Fruit fly (Drosophila melanogaster) whole organism, prepupa: ENCODE measurements around the gene CG1273.

Experiments
- CG10631 ChIP-seq: fragments of 200-800 bp; sonication (Bioruptor generic); optimal IDR thresholded peaks from 2 replicates; lab custom pipeline; 2016; ENCODE audit warnings: missing biosample characterization, missing genetic modification characterization
- CG15336 ChIP-seq: fragments of 200-800 bp; sonication (Bioruptor generic); IDR thresholded peaks from 2 replicates; pipeline ENCODE4 v1.3.6; 2022; ENCODE audit warnings: missing biosample characterization, missing genetic modification characterization
- CG1621 ChIP-seq: fragments of 200-800 bp; sonication (Bioruptor generic); optimal IDR thresholded peaks from 3 replicates; lab custom pipeline; 2018; ENCODE audit warnings: missing biosample characterization, mild to moderate bottlenecking, missing genetic modification characterization
- CG31627 ChIP-seq: fragments of 200-800 bp; sonication (Bioruptor generic); optimal IDR thresholded peaks from 3 replicates; lab custom pipeline; 2016; ENCODE audit warnings: missing biosample characterization, missing genetic modification characterization
- CG32006 ChIP-seq: fragments of 200-800 bp; sonication (Bioruptor generic); optimal IDR thresholded peaks from 3 replicates; lab custom pipeline; 2017; ENCODE audit warnings: missing biosample characterization, mild to moderate bottlenecking, missing genetic modification characterization
- CG34406 ChIP-seq: fragments of 200-800 bp; sonication (Bioruptor generic); optimal IDR thresholded peaks from 3 replicates; lab custom pipeline; 2016; ENCODE audit warnings: missing biosample characterization, missing genetic modification characterization
- CG6276 ChIP-seq: fragments of 200-800 bp; sonication (Bioruptor generic); optimal IDR thresholded peaks from 2 replicates; lab custom pipeline; 2017; ENCODE audit warnings: missing biosample characterization, mild to moderate bottlenecking, missing genetic modification characterization
- CG6792 ChIP-seq: fragments of 200-800 bp; sonication (Bioruptor generic); optimal IDR thresholded peaks from 3 replicates; lab custom pipeline; 2016; ENCODE audit warnings: missing biosample characterization, missing genetic modification characterization
- CG6808 ChIP-seq: fragments of 200-800 bp; sonication (Bioruptor generic); optimal IDR thresholded peaks from 3 replicates; lab custom pipeline; 2017; ENCODE audit warnings: missing biosample characterization, missing genetic modification characterization, mild to moderate bottlenecking, moderate library complexity, missing genetic modification reagents
- CG8119 ChIP-seq: fragments of 200-800 bp; sonication (Bioruptor generic); IDR thresholded peaks from 3 replicates; pipeline ENCODE4 v1.3.6; 2022; ENCODE audit warnings: missing biosample characterization, missing genetic modification characterization
- CG8632 ChIP-seq: fragments of 200-800 bp; sonication (Bioruptor generic); optimal IDR thresholded peaks from 3 replicates; lab custom pipeline; 2016; ENCODE audit warnings: missing biosample characterization, missing genetic modification characterization
- Eip78C ChIP-seq: fragments of 200-800 bp; sonication (Bioruptor generic); peaks from one replicate; lab custom pipeline; 2016; ENCODE audit warnings: missing biosample characterization, missing genetic modification characterization
- Ets21C ChIP-seq: fragments of 200-800 bp; sonication (Bioruptor generic); optimal IDR thresholded peaks from 3 replicates; lab custom pipeline; 2016; ENCODE audit warnings: missing biosample characterization, missing genetic modification characterization
- Ets96B ChIP-seq: fragments of 200-800 bp; optimal IDR thresholded peaks from 2 replicates; lab custom pipeline; 2019; ENCODE audit warnings: missing biosample characterization, mild to moderate bottlenecking, missing genetic modification characterization, moderate library complexity
- Gug ChIP-seq: fragments of 200-800 bp; sonication (Bioruptor generic); IDR thresholded peaks from 2 replicates; pipeline ENCODE4 v1.3.6; 2022; ENCODE audit warnings: missing biosample characterization, missing genetic modification characterization
- Hr4 ChIP-seq: fragments of 200-800 bp; sonication (Bioruptor generic); optimal IDR thresholded peaks from 3 replicates; lab custom pipeline; 2016; ENCODE audit warnings: missing biosample characterization, missing genetic modification characterization
- Lpt ChIP-seq: fragments of 200-800 bp; sonication (Bioruptor generic); optimal IDR thresholded peaks from 3 replicates; lab custom pipeline; 2016; ENCODE audit warnings: missing biosample characterization, missing genetic modification characterization
- OdsH ChIP-seq: fragments of 200-800 bp; sonication (Bioruptor generic); optimal IDR thresholded peaks from 3 replicates; lab custom pipeline; 2016; ENCODE audit warnings: missing biosample characterization, missing genetic modification characterization
- Smox ChIP-seq: fragments of 200-800 bp; sonication (Bioruptor generic); optimal IDR thresholded peaks from 3 replicates; lab custom pipeline; 2016; ENCODE audit warnings: missing biosample characterization, missing genetic modification characterization
- Sox14 ChIP-seq: fragments of 200-800 bp; sonication (Bioruptor generic); optimal IDR thresholded peaks from 3 replicates; lab custom pipeline; 2016; ENCODE audit warnings: missing biosample characterization, missing genetic modification characterization
- Sox15 ChIP-seq: fragments of 200-800 bp; sonication (Bioruptor generic); optimal IDR thresholded peaks from 3 replicates; lab custom pipeline; 2016; ENCODE audit warnings: missing biosample characterization, missing genetic modification characterization
- acj6 ChIP-seq: fragments of 200-800 bp; sonication (Bioruptor generic); optimal IDR thresholded peaks from 3 replicates; lab custom pipeline; 2016; ENCODE audit warnings: missing biosample characterization, missing genetic modification characterization
- cyc ChIP-seq: fragments of 200-800 bp; sonication (Bioruptor generic); optimal IDR thresholded peaks from 3 replicates; lab custom pipeline; 2016; ENCODE audit warnings: missing biosample characterization, missing genetic modification characterization
- dac ChIP-seq: fragments of 200-800 bp; sonication (Bioruptor generic); optimal IDR thresholded peaks from 2 replicates; lab custom pipeline; 2017; ENCODE audit warnings: missing biosample characterization, mild to moderate bottlenecking, missing genetic modification characterization
- dsx ChIP-seq: fragments of 200-800 bp; optimal IDR thresholded peaks from 3 replicates; lab custom pipeline; 2019; ENCODE audit warnings: missing biosample characterization, mild to moderate bottlenecking, missing genetic modification characterization, moderate library complexity; ENCODE audit not compliant: poor library complexity, severe bottlenecking
- eg ChIP-seq: fragments of 200-800 bp; sonication (Bioruptor generic); IDR thresholded peaks from 3 replicates; pipeline ENCODE4 v1.3.6; 2022; ENCODE audit warnings: missing biosample characterization, missing genetic modification characterization
- esn ChIP-seq: fragments of 200-800 bp; sonication (Bioruptor generic); optimal IDR thresholded peaks from 2 replicates; lab custom pipeline; 2016; ENCODE audit warnings: missing biosample characterization, mild to moderate bottlenecking, missing genetic modification characterization, moderate library complexity
- fkh ChIP-seq: fragments of 200-800 bp; sonication (Bioruptor generic); optimal IDR thresholded peaks from 3 replicates; lab custom pipeline; 2017; ENCODE audit warnings: missing biosample characterization, mild to moderate bottlenecking, missing genetic modification characterization, moderate library complexity
- lz ChIP-seq: fragments of 200-800 bp; sonication (Bioruptor generic); optimal IDR thresholded peaks from 3 replicates; lab custom pipeline; 2016; ENCODE audit warnings: missing biosample characterization, missing genetic modification characterization
- pdm3 ChIP-seq: fragments of 200-800 bp; sonication (Bioruptor generic); optimal IDR thresholded peaks from 3 replicates; lab custom pipeline; 2016; ENCODE audit warnings: missing biosample characterization, missing genetic modification characterization
- topi ChIP-seq: fragments of 200-800 bp; sonication (Bioruptor generic); optimal IDR thresholded peaks from 3 replicates; lab custom pipeline; 2016; ENCODE audit warnings: missing biosample characterization, missing genetic modification characterization

Gene CG1273

DNA sequence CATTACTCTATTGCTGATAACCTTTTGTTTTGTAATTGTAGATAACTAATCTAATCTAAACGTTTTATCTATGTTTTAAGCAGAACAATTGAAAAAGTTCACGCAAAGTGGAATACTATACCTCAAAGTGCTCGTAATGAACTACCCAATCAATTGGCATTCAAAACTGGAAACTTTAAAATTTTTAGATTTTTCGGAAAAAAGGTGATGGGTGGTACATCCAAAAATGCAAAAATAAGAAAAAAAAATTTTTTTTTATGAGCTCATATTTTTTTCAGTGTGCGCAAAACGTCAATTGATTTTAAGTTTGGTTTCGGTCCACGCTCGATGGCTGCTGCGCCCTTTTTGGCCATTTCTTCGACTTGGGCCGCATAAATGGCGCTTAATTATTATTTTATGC is 47.1 kb downstream of the CG1273 start:
- TF ChIP-seq Hr4 = peak; percentile 61
- TF ChIP-seq acj6 (GFP tag; lab: Kevin White, UChicago) = peak; percentile 31
- peak; percentile 46 for TF ChIP-seq CG15336 (GFP tag; lab: Robert Waterston, UW)
- TF ChIP-seq OdsH (GFP tag; lab: Kevin White, UChicago) = peak; percentile 35
- TF ChIP-seq Eip78C = peak; percentile 75
- TF ChIP-seq CG8632 (GFP tag; lab: Kevin White, UChicago) = no peak
- TF ChIP-seq CG32006 = peak; percentile 41
- no peak for TF ChIP-seq CG1621 (tag; lab: Kevin White, UChicago)

DNA sequence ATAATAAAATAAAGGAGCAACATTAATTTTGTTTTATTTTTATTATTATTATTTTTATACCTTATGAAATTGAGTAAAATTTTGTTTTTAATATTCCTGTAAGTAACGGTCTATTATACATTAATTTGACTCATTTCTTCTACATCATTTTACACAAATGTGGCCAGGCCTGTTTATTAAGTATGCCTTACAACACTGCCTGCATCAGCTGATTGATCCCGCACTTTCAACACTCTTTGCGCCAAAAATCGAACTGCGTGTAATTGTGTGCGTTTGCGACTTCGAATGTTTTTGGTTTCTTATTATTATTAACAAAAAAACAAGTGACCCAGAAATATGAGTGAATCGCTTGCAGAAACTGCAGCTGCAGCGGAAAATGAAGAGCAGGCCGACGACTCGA is 49.8 kb downstream of the CG1273 start, which contains the start of gene Claspin:
Claspin (plus strand) TSS at position 185 of the 400 bp plus-strand sequence.
- TF ChIP-seq CG31627 (GFP tag; lab: Kevin White, UChicago) (peak; percentile 53), Smox (GFP tag; lab: Kevin White, UChicago) (no peak), cyc (GFP tag; lab: Kevin White, UChicago) (peak; percentile 38), Sox14 (GFP tag; lab: Kevin White, UChicago) (no peak), fkh (no peak), lz (peak; percentile 33), CG6808 (GFP tag; lab: Kevin White, UChicago) (no peak), Sox15 (peak; percentile 8), esn (peak; percentile 53)

DNA sequence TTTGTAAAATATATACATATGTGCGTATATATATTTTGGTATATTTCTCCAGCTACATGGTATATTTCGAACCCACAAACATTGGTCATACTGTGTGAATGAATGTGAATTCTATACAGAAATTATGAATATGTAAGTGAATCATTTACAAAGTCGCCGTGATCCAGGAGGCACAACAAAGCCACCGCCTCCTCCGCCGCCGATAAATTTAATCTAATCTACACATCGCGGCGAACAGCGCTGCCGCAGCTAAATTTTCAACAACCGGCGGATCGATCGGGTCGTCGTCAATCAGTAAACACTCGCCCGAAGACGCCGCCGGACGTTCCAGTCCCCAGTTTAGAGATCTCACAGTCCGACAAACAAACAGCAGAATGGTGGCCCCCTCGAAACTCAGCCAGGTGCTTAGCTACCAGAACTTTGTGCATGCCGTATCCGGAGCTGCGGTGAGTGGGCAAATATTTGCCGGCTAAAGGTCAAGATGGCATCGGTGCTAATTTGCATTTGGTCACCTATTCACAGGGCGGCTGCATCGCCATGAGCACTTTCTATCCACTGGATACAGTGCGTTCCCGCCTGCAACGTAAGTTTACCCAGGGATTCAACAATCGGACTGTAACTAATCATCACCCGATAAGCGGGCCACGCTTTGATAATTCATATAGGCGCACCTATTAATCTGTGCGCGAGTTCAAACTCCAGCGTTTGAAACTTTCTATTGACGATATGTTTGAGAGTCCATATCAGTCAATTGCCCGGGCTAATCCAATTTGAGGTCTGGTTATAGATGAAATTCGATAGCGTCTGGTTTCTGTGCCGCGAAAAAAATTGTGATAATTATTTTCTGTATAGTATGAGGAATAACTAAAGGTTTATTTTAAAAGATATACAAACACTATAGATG is 55.4 kb downstream of the CG1273 start, which contains the start of gene PMP34:
PMP34 (plus strand) TSS at position 79 of the 904 bp plus-strand sequence.
- peak; percentile 60 for TF ChIP-seq fkh
- TF ChIP-seq Gug = no peak
- TF ChIP-seq dsx (GFP tag; lab: Kevin White, UChicago) = peak; percentile 71
- TF ChIP-seq CG15336 (GFP tag; lab: Robert Waterston, UW) = 0 out of 2 replicates have a peak, but pooled peaks have one; percentile 10
- TF ChIP-seq, all 60 proteins: peak for 3

DNA sequence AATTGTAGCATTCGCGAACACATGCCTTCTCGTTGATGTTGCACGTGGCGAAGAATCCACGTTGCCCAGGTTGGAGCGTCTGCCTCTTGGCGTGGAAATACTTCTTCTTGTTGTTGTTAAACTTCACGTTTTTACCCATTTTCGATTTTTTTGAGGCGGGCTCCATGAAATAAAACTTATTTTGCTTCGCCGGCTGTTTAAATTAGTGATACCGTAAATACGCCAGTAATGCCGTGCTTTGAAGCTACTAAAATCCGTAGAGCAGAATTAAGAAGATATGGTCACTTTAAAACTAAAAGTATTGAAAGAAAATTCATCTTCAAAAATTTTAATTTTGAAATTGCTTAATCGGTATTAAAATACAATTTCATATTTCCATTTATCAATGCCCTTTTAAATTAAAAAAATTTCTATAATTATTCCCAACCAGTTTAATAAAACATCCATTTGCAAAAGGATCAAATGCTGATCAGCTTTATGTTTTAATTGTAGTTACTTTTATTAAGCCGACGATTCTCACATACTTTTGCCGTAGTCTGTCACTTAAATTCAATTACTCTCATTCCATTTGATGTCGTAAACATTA is 58.6 kb downstream of the CG1273 start, which contains the start of gene CG15014:
CG15014 (minus strand) TSS at position 228 of the 586 bp plus-strand sequence.
- TF ChIP-seq Lpt (GFP tag; lab: Kevin White, UChicago) (no peak), eg (GFP tag; lab: Robert Waterston, UW) (no peak), dsx (GFP tag; lab: Kevin White, UChicago) (no peak), fkh (no peak), CG6792 (GFP tag; lab: Kevin White, UChicago) (no peak), Ets21C (no peak), CG34406 (GFP tag; lab: Kevin White, UChicago) (no peak), CG8119 (no peak), CG15336 (GFP tag; lab: Robert Waterston, UW) (no peak), pdm3 (GFP tag; lab: Kevin White, UChicago) (no peak), CG6276 (GFP tag; lab: Kevin White, UChicago) (no peak), Ets96B (tag; lab: Kevin White, UChicago) (no peak), topi (GFP tag; lab: Kevin White, UChicago) (no peak), CG10631 (GFP tag; lab: Kevin White, UChicago) (no peak), Eip78C (no peak), dac (GFP tag; lab: Kevin White, UChicago) (no peak), esn (no peak), Smox (GFP tag; lab: Kevin White, UChicago) (no peak), Hr4 (no peak)
